Worm (Caenorhabditis elegans): ENCODE results near the gene eel-1.

ce11 chrIV:3044158-3044557 lies 5.7 kb downstream of the eel-1 start:
- TF ChIP-seq tab-1 (GFP tag; IDR thresholded peaks at IDR 0.05) = no peak
- TF ChIP-seq ztf-23 (GFP tag; IDR thresholded peaks at IDR 0.05) = no peak

Data from whole organism, midembryonic.